Fruit fly (Drosophila melanogaster): ENCODE data around the gene btl.

Gene btl

dm6 chr3L:14031171-14032126 is 44.1 kb upstream of the btl start, which contains the start of the genes CG6650 and endos (continued):
- peak; percentile 56 for TF ChIP-seq gfzf (GFP tag; optimal IDR thresholded peaks at IDR 0.05)
- no peak for TF ChIP-seq corto (GFP tag; optimal IDR thresholded peaks at IDR 0.05)
- peak; percentile 9 for TF ChIP-seq CG8290 (GFP tag; optimal IDR thresholded peaks at IDR 0.05)
- no peak for TF ChIP-seq CG8290 (tag; optimal IDR thresholded peaks at IDR 0.05)
- no peak for TF ChIP-seq peb (GFP tag; IDR thresholded peaks at IDR 0.05)
- no peak for TF ChIP-seq sd (tag; optimal IDR thresholded peaks at IDR 0.05)
- peak; percentile 49 for TF ChIP-seq CG12659 (GFP tag; optimal IDR thresholded peaks at IDR 0.05)
- TF ChIP-seq lbe (GFP tag; optimal IDR thresholded peaks at IDR 0.05): peak; percentile 47
- peak; percentile 5 for TF ChIP-seq HmgZ (tag; optimal IDR thresholded peaks at IDR 0.05)
- no peak for TF ChIP-seq kni (GFP tag; optimal IDR thresholded peaks at IDR 0.05)
- TF ChIP-seq Nf-YC (tag; optimal IDR thresholded peaks at IDR 0.05): peak; percentile 71
- peak; percentile 50 for TF ChIP-seq ind (GFP tag; optimal IDR thresholded peaks at IDR 0.05)
- TF ChIP-seq Pdp1 (GFP tag; optimal IDR thresholded peaks at IDR 0.05): peak in 1 of 2 experiments; percentile 49
- peak; percentile 91 for TF ChIP-seq Dref (GFP tag; IDR thresholded peaks at IDR 0.05)
- 0 out of 2 replicates have a peak, but pooled peaks have one; percentile 17 for TF ChIP-seq CG6689 (GFP tag; IDR thresholded peaks at IDR 0.05)
- TF ChIP-seq CG9727 (GFP tag; optimal IDR thresholded peaks at IDR 0.05): peak; percentile 43
- TF ChIP-seq CG16779 (GFP tag; IDR thresholded peaks at IDR 0.05): no peak
- peak; percentile 70 for TF ChIP-seq pzg (GFP tag; optimal IDR thresholded peaks at IDR 0.05)
- no peak for TF ChIP-seq ac (GFP tag; optimal IDR thresholded peaks at IDR 0.05)
- TF ChIP-seq chinmo (GFP tag; IDR thresholded peaks at IDR 0.05; ENCODE audit: partially characterized antibody): 0 out of 4 replicates have a peak, but pooled peaks have one; percentile 47
- TF ChIP-seq caup (GFP tag; optimal IDR thresholded peaks at IDR 0.05; ENCODE audit: severe bottlenecking): peak; percentile 37
- TF ChIP-seq Aef1 (GFP tag; IDR thresholded peaks at IDR 0.05): 0 out of 3 replicates have a peak, but pooled peaks have one; percentile 18
- peak; percentile 31 for TF ChIP-seq NfI (GFP tag; optimal IDR thresholded peaks at IDR 0.05)
- TF ChIP-seq danr (GFP tag; IDR thresholded peaks at IDR 0.05): no peak
- 0 out of 2 replicates have a peak, but pooled peaks have one; percentile 28 for TF ChIP-seq CG14441 (GFP tag; IDR thresholded peaks at IDR 0.05)
- TF ChIP-seq CHES-1-like (GFP tag; optimal IDR thresholded peaks at IDR 0.05): no peak
- no peak for TF ChIP-seq HLHmδ (GFP tag; optimal IDR thresholded peaks at IDR 0.05)
- TF ChIP-seq CG18476 (GFP tag; optimal IDR thresholded peaks at IDR 0.05): peak; percentile 50

dm6 chr3L:14034476-14034875 is 41.1 kb upstream of the btl start, which contains the start of gene CG6661:
Gene CG6661 (plus strand): TSS chr3L:14034776.
- TF ChIP-seq Camta (GFP tag; optimal IDR thresholded peaks at IDR 0.05) (no peak), bbx (GFP tag; IDR thresholded peaks at IDR 0.05; ENCODE audit: partially characterized antibody) (no peak), CG31441 (GFP tag; IDR thresholded peaks at IDR 0.05) (no peak), Hr51 (GFP tag; optimal IDR thresholded peaks at IDR 0.05) (no peak), CG17361 (GFP tag; IDR thresholded peaks at IDR 0.05) (no peak), Hr78 (GFP tag; optimal IDR thresholded peaks at IDR 0.05) (no peak), Kr (GFP tag; optimal IDR thresholded peaks at IDR 0.05) (no peak), so (GFP tag; IDR thresholded peaks at IDR 0.05) (no peak), Xbp1 (GFP tag; optimal IDR thresholded peaks at IDR 0.05) (no peak), CG3995 (GFP tag; optimal IDR thresholded peaks at IDR 0.05) (no peak), CG13424 (tag; optimal IDR thresholded peaks at IDR 0.05) (no peak), CG13775 (GFP tag; optimal IDR thresholded peaks at IDR 0.05) (no peak), CG2889 (GFP tag; IDR thresholded peaks at IDR 0.05) (no peak), CG17612 (GFP tag; IDR thresholded peaks at IDR 0.05) (no peak), oc (tag; optimal IDR thresholded peaks at IDR 0.05) (no peak)
